Worm (Caenorhabditis elegans) whole organism, late embryonic: ENCODE data around the gene oac-20.

ENCODE experiments used
- ahr-1 ChIP-seq: sonication (generic microtip); optimal IDR thresholded peaks from 2 replicates; lab custom pipeline; 2016; ENCODE audit warnings: missing genetic modification characterization, missing compliant biosample characterization
- hlh-30 ChIP-seq: sonication (generic microtip); optimal IDR thresholded peaks from 2 replicates; lab custom pipeline; 2017; ENCODE audit warnings: antibody characterized with exemption, missing genetic modification characterization, missing compliant biosample characterization; ENCODE audit not compliant: insufficient read depth
- nhr-11 ChIP-seq: fragments of 150-350 bp; optimal IDR thresholded peaks from 2 replicates; lab custom pipeline; 2014; ENCODE audit warnings: missing biosample characterization, missing genetic modification characterization
- unc-55 ChIP-seq: sonication (generic microtip); optimal IDR thresholded peaks from 2 replicates; lab custom pipeline; 2017; ENCODE audit warnings: missing biosample characterization, missing genetic modification reagents, missing genetic modification characterization

- TF ChIP-seq ahr-1 (tag; lab: Kevin White, UChicago), result no peak
- TF ChIP-seq nhr-11 (tag; lab: Kevin White, UChicago), result no peak
- no peak for TF ChIP-seq hlh-30
- no peak for TF ChIP-seq unc-55 (GFP tag; lab: Kevin White, UChicago)
These were observed 3.7 kb upstream of the oac-20 start, which contains the start of gene sru-22 for ce11 chrV:15974836-15975235.
